Fruit fly (Drosophila melanogaster): ENCODE measurements around the gene Rcd-1.

Rcd-1 gene

DNA sequence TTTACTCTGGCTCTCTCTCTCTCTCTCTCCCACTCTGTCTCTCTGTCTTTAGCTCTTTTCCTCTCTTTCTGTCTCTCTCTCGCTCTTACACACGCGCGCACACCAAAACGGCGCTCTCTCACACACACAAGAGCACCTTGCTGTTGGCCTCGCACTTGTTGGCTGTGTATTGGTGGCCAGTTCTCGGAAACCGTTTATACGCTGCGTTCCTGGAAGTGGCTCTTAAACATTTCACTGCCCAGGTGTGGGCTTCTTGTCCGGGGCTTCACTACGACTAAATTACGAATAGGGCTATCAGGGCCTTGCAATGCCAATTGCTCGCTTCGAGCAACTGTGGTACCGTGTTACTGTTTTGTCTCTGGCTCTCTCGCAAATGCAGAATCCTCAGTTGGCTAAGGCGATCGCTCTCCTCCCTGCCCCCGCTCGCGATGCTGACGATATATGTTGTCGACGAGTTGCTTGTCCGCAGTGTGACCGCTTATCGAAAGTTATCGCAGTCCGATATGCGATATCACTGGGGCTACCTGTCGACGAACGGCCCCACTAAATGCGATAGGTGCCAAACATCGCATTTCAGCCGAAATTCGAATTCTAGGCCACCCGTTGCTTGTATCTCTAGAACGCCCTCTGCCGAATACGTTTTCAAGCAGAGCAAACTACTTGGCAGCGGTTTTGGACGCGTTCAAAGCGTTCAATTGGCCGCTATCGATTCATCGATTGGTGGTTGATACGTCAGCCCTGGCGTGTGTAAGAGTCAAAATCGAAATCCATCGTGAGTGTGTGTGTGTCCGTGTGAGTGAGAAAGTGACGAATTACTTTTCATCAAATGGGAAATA lies 44.7 kb downstream of the Rcd-1 start, which contains the start of the genes dome and Ubqn (continued):
- TF ChIP-seq CG2712 (tag; optimal IDR thresholded peaks at IDR 0.05) (peak; percentile 37), bsh (GFP tag; optimal IDR thresholded peaks at IDR 0.05) (peak in 1 of 2 experiments; percentile 25), CG6854 (GFP tag; optimal IDR thresholded peaks at IDR 0.05) (peak; percentile 49), insv (GFP tag; optimal IDR thresholded peaks at IDR 0.05) (no peak), trh (GFP tag; optimal IDR thresholded peaks at IDR 0.05) (no peak), CG14050 (GFP tag; IDR thresholded peaks at IDR 0.05) (no peak), Lim3 (GFP tag; IDR thresholded peaks at IDR 0.05) (no peak), nerfin-1 (tag; optimal IDR thresholded peaks at IDR 0.05) (no peak), CG6765 (GFP tag; optimal IDR thresholded peaks at IDR 0.05) (no peak), CG12219 (GFP tag; optimal IDR thresholded peaks at IDR 0.05) (no peak), CG7357 (GFP tag; IDR thresholded peaks at IDR 0.05) (no peak), Dll (GFP tag; IDR thresholded peaks at IDR 0.05; ENCODE audit: partially characterized antibody) (peak; percentile 93), Ptx1 (GFP tag; IDR thresholded peaks at IDR 0.05) (no peak), klu (GFP tag; IDR thresholded peaks at IDR 0.05) (no peak), zf30C (GFP tag; optimal IDR thresholded peaks at IDR 0.05) (no peak), slbo (GFP tag; IDR thresholded peaks at IDR 0.05) (no peak), gt (GFP tag; IDR thresholded peaks at IDR 0.05) (no peak), Mes4 (GFP tag; optimal IDR thresholded peaks at IDR 0.05) (no peak), btn (GFP tag; optimal IDR thresholded peaks at IDR 0.05) (no peak), so (GFP tag; IDR thresholded peaks at IDR 0.05) (no peak), CG2875 (GFP tag; optimal IDR thresholded peaks at IDR 0.05) (no peak), Deaf1 (tag; optimal IDR thresholded peaks at IDR 0.05) (peak; percentile 32), Scr (GFP tag; IDR thresholded peaks at IDR 0.05; ENCODE audit: partially characterized antibody) (peak; percentile 95), CG11398 (GFP tag; optimal IDR thresholded peaks at IDR 0.05) (no peak), CG18262 (tag; optimal IDR thresholded peaks at IDR 0.05) (peak; percentile 14), CG33213 (GFP tag; optimal IDR thresholded peaks at IDR 0.05) (no peak), CG4707 (GFP tag; optimal IDR thresholded peaks at IDR 0.05) (no peak), CG13287 (GFP tag; IDR thresholded peaks at IDR 0.05; ENCODE audit: partially characterized antibody) (peak; percentile 90), CG11504 (tag; optimal IDR thresholded peaks at IDR 0.05) (no peak), ap (GFP tag; IDR thresholded peaks at IDR 0.05) (no peak), en (GFP tag; optimal IDR thresholded peaks at IDR 0.05) (no peak), gsb (GFP tag; IDR thresholded peaks at IDR 0.05) (no peak), her (GFP tag; optimal IDR thresholded peaks at IDR 0.05) (no peak), CG8359 (GFP tag; optimal IDR thresholded peaks at IDR 0.05; ENCODE audit: borderline replicate concordance) (no peak), CG15696 (tag; optimal IDR thresholded peaks at IDR 0.05) (no peak), CG11247 (GFP tag; IDR thresholded peaks at IDR 0.05) (no peak), cwo (GFP tag; optimal IDR thresholded peaks at IDR 0.05) (no peak), tna (GFP tag; IDR thresholded peaks at IDR 0.05; ENCODE audit: partially characterized antibody) (peak; percentile 88; the same call in 1 of the 2 replicates), sug (tag; optimal IDR thresholded peaks at IDR 0.05) (peak; percentile 74), sens (GFP tag) (peak; percentile 72), CG1529 (GFP tag; optimal IDR thresholded peaks at IDR 0.05) (no peak), CG8388 (GFP tag; optimal IDR thresholded peaks at IDR 0.05) (no peak), Blimp-1 (GFP tag; optimal IDR thresholded peaks at IDR 0.05) (no peak), ranshi (GFP tag; IDR thresholded peaks at IDR 0.05) (no peak), CG10959 (GFP tag; IDR thresholded peaks at IDR 0.05) (no peak), CG11695 (GFP tag; IDR thresholded peaks at IDR 0.05) (no peak), CG4617 (GFP tag; optimal IDR thresholded peaks at IDR 0.05; ENCODE audit: borderline replicate concordance) (peak; percentile 51), CG15601 (tag; optimal IDR thresholded peaks at IDR 0.05) (peak; percentile 36), CG4282 (GFP tag; optimal IDR thresholded peaks at IDR 0.05) (no peak)

Measured in whole organism, embryonic.